Worm (Caenorhabditis elegans) whole organism, early embryonic: ENCODE data around the gene F35F10.14.

ENCODE experiments used
- B0310.2 ChIP-seq: sonication (generic microtip); optimal IDR thresholded peaks from 2 replicates; lab custom pipeline; 2016; ENCODE audit warnings: mild to moderate bottlenecking, missing genetic modification characterization, missing compliant biosample characterization
- F13C5.2 ChIP-seq: sonication (generic microtip); optimal IDR thresholded peaks from 2 replicates; lab custom pipeline; 2017; ENCODE audit warnings: mild to moderate bottlenecking, missing genetic modification characterization, inconsistent platforms, missing compliant biosample characterization
- aly-1 ChIP-seq: sonication (generic microtip); optimal IDR thresholded peaks from 2 replicates; lab custom pipeline; 2016; ENCODE audit warnings: missing genetic modification characterization, missing compliant biosample characterization
- ama-1 ChIP-seq: fragments of 150-350 bp; optimal IDR thresholded peaks from 2 replicates; lab custom pipeline; 2014
- ceh-13 ChIP-seq: fragments of 200-800 bp; sonication (Bioruptor generic); optimal IDR thresholded peaks from 2 replicates; lab custom pipeline; 2018; ENCODE audit warnings: mild to moderate bottlenecking, missing genetic modification characterization, missing compliant biosample characterization
- ceh-36 ChIP-seq: sonication (generic microtip); optimal IDR thresholded peaks from 2 replicates; lab custom pipeline; 2016; ENCODE audit warnings: missing genetic modification characterization, inconsistent platforms, missing compliant biosample characterization
- ets-7 ChIP-seq: sonication (generic microtip); optimal IDR thresholded peaks from 2 replicates; lab custom pipeline; 2016; ENCODE audit warnings: missing genotype, missing genetic modification characterization, missing compliant biosample characterization
- flt-1 ChIP-seq: fragments of 200-800 bp; sonication (Bioruptor generic); IDR thresholded peaks from 2 replicates; pipeline ENCODE4 v1.3.6; 2022; ENCODE audit warnings: missing genetic modification characterization, missing compliant biosample characterization
- hmbx-1 ChIP-seq: sonication (generic microtip); optimal IDR thresholded peaks from 2 replicates; lab custom pipeline; 2016; ENCODE audit warnings: mild to moderate bottlenecking, missing genetic modification characterization, missing compliant biosample characterization
- hmg-4 ChIP-seq: fragments of 200-800 bp; sonication (Bioruptor generic); optimal IDR thresholded peaks from 2 replicates; lab custom pipeline; 2018; ENCODE audit warnings: mild to moderate bottlenecking, missing genetic modification characterization, missing compliant biosample characterization
- hnd-1 ChIP-seq: sonication (generic microtip); optimal IDR thresholded peaks from 2 replicates; lab custom pipeline; 2016; ENCODE audit warnings: missing genetic modification characterization, missing compliant biosample characterization
- pes-1 ChIP-seq: fragments of 200-800 bp; sonication (Bioruptor generic); IDR thresholded peaks from 2 replicates; pipeline ENCODE4 v1.3.6; 2022; ENCODE audit warnings: missing genetic modification reagents, missing genetic modification characterization, missing compliant biosample characterization
- scrt-1 ChIP-seq: fragments of 200-800 bp; sonication (Bioruptor generic); IDR thresholded peaks from 2 replicates; pipeline ENCODE4 v1.3.6; 2022; ENCODE audit warnings: missing genetic modification characterization, missing compliant biosample characterization
- sea-1 ChIP-seq: fragments of 200-800 bp; sonication (Bioruptor generic); conservative IDR thresholded peaks from 2 replicates; pipeline ENCODE4 v1.3.6; 2022; ENCODE audit warnings: missing genetic modification characterization, missing compliant biosample characterization
- tbx-11 ChIP-seq: fragments of 200-800 bp; sonication (Bioruptor generic); IDR thresholded peaks from 2 replicates; pipeline ENCODE4 v1.3.6; 2022; ENCODE audit warnings: missing genetic modification characterization, missing compliant biosample characterization
- tbx-37 ChIP-seq: fragments of 200-800 bp; sonication (Bioruptor generic); conservative IDR thresholded peaks from 2 replicates; pipeline ENCODE4 v1.3.6; 2022; ENCODE audit warnings: missing genetic modification reagents, missing genetic modification characterization, missing compliant biosample characterization
- tra-4 ChIP-seq: sonication (generic microtip); optimal IDR thresholded peaks from 2 replicates; lab custom pipeline; 2017; ENCODE audit warnings: missing genetic modification characterization, missing compliant biosample characterization

F35F10.14 gene

DNA sequence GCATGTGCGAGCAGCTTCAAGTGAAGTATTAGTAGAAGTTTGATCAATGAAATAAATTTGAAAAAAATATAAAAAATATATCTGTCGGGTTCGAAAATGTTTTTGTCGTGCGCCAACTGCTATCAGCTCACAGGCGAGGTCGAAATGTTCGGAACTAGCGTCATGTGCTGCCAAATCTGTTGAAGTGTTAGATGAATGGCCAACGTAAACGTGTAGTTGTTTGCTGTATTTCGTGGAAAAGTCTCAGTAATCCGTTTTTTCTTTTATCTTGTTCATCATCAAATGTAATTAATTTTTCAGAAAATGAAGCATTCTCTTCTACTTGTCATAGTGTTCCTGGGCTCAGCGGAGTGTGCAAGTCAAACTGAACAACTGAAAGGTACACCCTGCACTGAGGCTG, 30.0 kb upstream of the F35F10.14 start, which contains the start of gene C17B7.15:
Gene C17B7.15 (plus strand): TSS at position 301 of the 400 bp plus-strand sequence.
- TF ChIP-seq ama-1 (no peak), ceh-36 (no peak), scrt-1 (GFP tag; lab: Robert Waterston, UW) (no peak), F13C5.2 (tag; lab: Kevin White, UChicago) (no peak), hmbx-1 (no peak), ets-7 (tag; lab: Kevin White, UChicago) (no peak), tbx-11 (GFP tag; lab: Robert Waterston, UW) (no peak)

DNA sequence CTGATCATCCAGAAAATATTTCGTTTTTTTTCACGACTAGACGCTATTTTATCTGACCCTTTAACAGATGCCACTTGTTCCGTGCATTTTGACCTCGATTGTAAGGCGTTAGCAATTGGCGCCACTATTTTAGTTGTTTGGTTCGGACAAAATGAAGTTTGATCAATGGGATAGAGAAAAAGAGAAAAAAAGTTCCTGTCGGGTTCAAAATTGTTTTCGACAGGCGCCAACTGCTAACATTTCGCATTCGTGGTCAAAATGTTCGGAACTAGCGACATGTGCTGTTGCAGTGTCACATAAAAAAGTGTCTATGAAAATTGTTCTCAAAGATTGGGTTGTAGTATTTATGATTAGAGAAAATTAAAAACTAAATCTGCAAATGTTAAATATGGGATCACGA, 27.6 kb upstream of the F35F10.14 start:
- TF ChIP-seq hnd-1 (tag; lab: Kevin White, UChicago): no peak

ce11 chrV:3346434-3347019, 26.6 kb upstream of the F35F10.14 start, which contains the start of gene fbxa-65:
fbxa-65 (minus strand) TSS chrV:3346484.
- TF ChIP-seq B0310.2 (tag; lab: Kevin White, UChicago) (no peak), tbx-11 (GFP tag; lab: Robert Waterston, UW) (no peak), F13C5.2 (tag; lab: Kevin White, UChicago) (no peak), aly-1 (tag; lab: Kevin White, UChicago) (no peak), hmbx-1 (no peak), scrt-1 (GFP tag; lab: Robert Waterston, UW) (no peak), ama-1 (no peak), ets-7 (tag; lab: Kevin White, UChicago) (no peak), hnd-1 (tag; lab: Kevin White, UChicago) (no peak), hmg-4 (no peak), flt-1 (GFP tag; lab: Robert Waterston, UW) (no peak), pes-1 (GFP tag; lab: Robert Waterston, UW) (no peak), ceh-13 (GFP tag; lab: Kevin White, UChicago) (no peak), sea-1 (no peak), tra-4 (tag; lab: Kevin White, UChicago) (no peak)

DNA sequence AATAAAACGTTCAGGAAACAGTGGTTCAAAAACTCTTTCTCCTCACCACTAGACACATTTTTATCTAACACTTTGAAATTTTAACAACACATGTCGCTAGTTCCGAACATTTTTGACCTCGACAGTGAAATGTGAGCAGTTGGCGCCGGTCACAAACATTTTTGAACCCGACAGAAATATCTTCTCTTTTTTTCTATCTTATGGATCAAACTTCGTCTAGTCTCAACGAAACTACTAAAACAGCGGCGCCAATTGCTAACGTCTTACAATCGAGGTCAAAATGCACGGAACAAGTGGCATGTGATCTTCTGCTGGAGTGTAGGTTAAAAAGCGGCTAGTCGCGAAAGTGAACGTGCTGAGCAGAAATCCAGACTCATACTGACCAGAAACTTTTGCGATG, 24.1 kb upstream of the F35F10.14 start:
- TF ChIP-seq hmg-4 (no peak), ceh-36 (no peak), flt-1 (GFP tag; lab: Robert Waterston, UW) (no peak), tbx-11 (GFP tag; lab: Robert Waterston, UW) (no peak), F13C5.2 (tag; lab: Kevin White, UChicago) (no peak), hmbx-1 (no peak), aly-1 (tag; lab: Kevin White, UChicago) (no peak), hnd-1 (tag; lab: Kevin White, UChicago) (no peak), tbx-37 (GFP tag; lab: Robert Waterston, UW) (no peak), ceh-13 (GFP tag; lab: Kevin White, UChicago) (no peak), ets-7 (tag; lab: Kevin White, UChicago) (no peak), ama-1 (no peak), B0310.2 (tag; lab: Kevin White, UChicago) (no peak), pes-1 (GFP tag; lab: Robert Waterston, UW) (no peak)

ce11 chrV:3342504-3342903, 22.6 kb upstream of the F35F10.14 start, which contains the start of gene C17B7.3:
C17B7.3 (plus strand) TSS chrV:3342804.
- TF ChIP-seq ama-1: no peak

ce11 chrV:3341906-3342305, 22.0 kb upstream of the F35F10.14 start, which contains the start of gene C17B7.10:
C17B7.10 (minus strand) TSS chrV:3342006.
- no peak for TF ChIP-seq hmbx-1
- TF ChIP-seq aly-1 (tag; lab: Kevin White, UChicago): no peak
- TF ChIP-seq ceh-13 (GFP tag; lab: Kevin White, UChicago): no peak
- TF ChIP-seq sea-1: no peak
- no peak for TF ChIP-seq tbx-11 (GFP tag; lab: Robert Waterston, UW)
- no peak for TF ChIP-seq ceh-36
- no peak for TF ChIP-seq F13C5.2 (tag; lab: Kevin White, UChicago)
- no peak for TF ChIP-seq ets-7 (tag; lab: Kevin White, UChicago)
- no peak for TF ChIP-seq tra-4 (tag; lab: Kevin White, UChicago)
- TF ChIP-seq flt-1 (GFP tag; lab: Robert Waterston, UW): no peak
- no peak for TF ChIP-seq scrt-1 (GFP tag; lab: Robert Waterston, UW)
- TF ChIP-seq hnd-1 (tag; lab: Kevin White, UChicago): no peak
- no peak for TF ChIP-seq hmg-4
- TF ChIP-seq tbx-37 (GFP tag; lab: Robert Waterston, UW): no peak
- no peak for TF ChIP-seq pes-1 (GFP tag; lab: Robert Waterston, UW)
- TF ChIP-seq ama-1: no peak

DNA sequence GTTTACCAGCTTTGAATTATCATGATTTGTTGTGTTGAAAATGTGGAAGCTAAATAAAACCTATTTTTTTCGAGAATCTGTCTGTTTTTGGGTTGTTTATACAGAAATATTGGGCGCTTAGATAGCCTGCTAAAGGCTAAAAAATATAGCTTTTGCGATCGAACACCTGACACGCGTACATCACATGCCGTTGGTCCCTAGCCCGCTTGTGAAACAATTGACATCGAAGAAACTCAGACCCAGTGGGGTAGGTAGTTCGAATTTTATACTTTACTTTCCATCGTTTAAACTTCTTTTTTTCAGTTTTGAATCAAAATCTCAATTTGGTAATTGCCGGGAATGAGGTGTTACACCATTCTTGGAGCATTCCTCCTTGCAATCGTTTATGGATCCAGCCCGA, 19.1 kb upstream of the F35F10.14 start, which contains the start of gene C17B7.4:
Gene C17B7.4 (plus strand): TSS at position 301 of the 400 bp plus-strand sequence.
- TF ChIP-seq F13C5.2 (tag; lab: Kevin White, UChicago): no peak
- no peak for TF ChIP-seq aly-1 (tag; lab: Kevin White, UChicago)
- TF ChIP-seq tra-4 (tag; lab: Kevin White, UChicago): no peak
- TF ChIP-seq ama-1: no peak
- no peak for TF ChIP-seq flt-1 (GFP tag; lab: Robert Waterston, UW)
- no peak for TF ChIP-seq hmbx-1
- TF ChIP-seq pes-1 (GFP tag; lab: Robert Waterston, UW): no peak
- TF ChIP-seq hnd-1 (tag; lab: Kevin White, UChicago): no peak
- no peak for TF ChIP-seq tbx-11 (GFP tag; lab: Robert Waterston, UW)
- TF ChIP-seq tbx-37 (GFP tag; lab: Robert Waterston, UW): no peak
- TF ChIP-seq ceh-36: no peak

DNA sequence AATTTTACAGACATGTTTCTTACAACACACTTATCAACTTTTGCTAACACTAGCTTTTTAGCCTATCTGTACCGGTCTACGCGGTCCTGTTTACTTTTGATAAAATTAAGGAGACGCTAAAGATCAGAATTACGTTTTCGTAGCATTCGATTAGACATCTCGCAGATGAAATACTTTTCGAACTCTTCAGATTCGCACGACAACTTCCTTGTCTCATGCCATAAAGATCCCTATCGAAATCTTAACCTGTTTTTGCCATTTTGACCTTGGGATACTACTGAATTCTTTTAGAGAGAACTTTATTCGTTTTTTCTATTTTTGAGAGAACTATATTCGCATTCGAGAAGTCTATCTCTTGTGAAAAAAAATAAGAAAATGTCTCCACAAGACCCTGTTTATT, 13.4 kb upstream of the F35F10.14 start, which contains the start of gene C17B7.5:
Gene C17B7.5 (plus strand): TSS at position 301 of the 400 bp plus-strand sequence.
- no peak for TF ChIP-seq scrt-1 (GFP tag; lab: Robert Waterston, UW)
- TF ChIP-seq hnd-1 (tag; lab: Kevin White, UChicago): no peak
- TF ChIP-seq hmbx-1: no peak
- no peak for TF ChIP-seq ets-7 (tag; lab: Kevin White, UChicago)
- no peak for TF ChIP-seq tra-4 (tag; lab: Kevin White, UChicago)
- no peak for TF ChIP-seq ceh-36
- no peak for TF ChIP-seq tbx-37 (GFP tag; lab: Robert Waterston, UW)
- no peak for TF ChIP-seq sea-1
- no peak for TF ChIP-seq flt-1 (GFP tag; lab: Robert Waterston, UW)
- TF ChIP-seq ama-1: no peak
- TF ChIP-seq F13C5.2 (tag; lab: Kevin White, UChicago): no peak
- TF ChIP-seq hmg-4: no peak
- no peak for TF ChIP-seq tbx-11 (GFP tag; lab: Robert Waterston, UW)
- TF ChIP-seq aly-1 (tag; lab: Kevin White, UChicago): no peak
- TF ChIP-seq B0310.2 (tag; lab: Kevin White, UChicago): no peak
